Fruit fly (Drosophila melanogaster) whole organism, embryonic: ENCODE results near the gene dock.
A peak's percentile ranks its signal among the peaks of the same experiment; 100 is the strongest.

Source experiments
- CG11398 ChIP-seq: fragments of 200-800 bp; sonication (Bioruptor generic); optimal IDR thresholded peaks from 2 replicates; lab custom pipeline; 2016; ENCODE audit warnings: missing biosample characterization, missing genetic modification characterization
- CG2120 ChIP-seq: fragments of 200-800 bp; sonication (Bioruptor generic); optimal IDR thresholded peaks from 3 replicates; lab custom pipeline; 2016; ENCODE audit warnings: missing biosample characterization, missing genetic modification characterization
- nerfin-1 ChIP-seq: fragments of 200-800 bp; sonication (Bioruptor generic); optimal IDR thresholded peaks from 3 replicates; lab custom pipeline; 2019; ENCODE audit warnings: missing biosample characterization, mild to moderate bottlenecking, missing genetic modification characterization, moderate library complexity
- pan ChIP-seq, 4 experiments: fragments of >200 bp in 3 of 4; fragments of 200-800 bp in 1 of 4; sonication (Bioruptor generic) in 1 of 4; optimal IDR thresholded peaks in 3 of 4; IDR thresholded peaks in 1 of 4; 2 replicates each; pipeline versions ENCODE4 v1.3.6 to Lab custom; 2017 to 2022; ENCODE audit warnings: missing biosample characterization in 2 of 4, missing genetic modification characterization in 2 of 4, mixed read lengths in 1 of 4

dm6 chr2L:865851-866250, 40.1 kb downstream of the dock start:
- TF ChIP-seq nerfin-1 (tag; lab: Kevin White, UChicago) (peak; percentile 92), CG11398 (GFP tag; lab: Kevin White, UChicago) (peak; percentile 84), pan (optimal IDR thresholded peaks at IDR 0.05; lab: Kevin White, UChicago) (no peak), pan (GFP tag; optimal IDR thresholded peaks at IDR 0.05 in 1 of 2, IDR thresholded peaks at IDR 0.05 in 1 of 2) (peak in 1 of 2 experiments; percentile 97), CG2120 (GFP tag; lab: Kevin White, UChicago) (peak; percentile 97)
